Fruit fly (Drosophila melanogaster) whole organism, pupa: ENCODE measurements around the gene CG12702.

ENCODE experiments used
- CG10348 ChIP-seq: fragments of 200-800 bp; sonication (Bioruptor generic); IDR thresholded peaks from 2 replicates; pipeline ENCODE4 v1.3.6; 2022; ENCODE audit warnings: missing biosample characterization, missing genetic modification characterization
- CG12605 ChIP-seq: fragments of 200-800 bp; sonication (Bioruptor generic); IDR thresholded peaks from 2 replicates; pipeline ENCODE4 v1.3.6; 2022; ENCODE audit warnings: missing biosample characterization, missing genetic modification characterization
- CG13204 ChIP-seq: fragments of 200-800 bp; sonication (Bioruptor generic); optimal IDR thresholded peaks from 2 replicates; lab custom pipeline; 2018; ENCODE audit warnings: missing biosample characterization, mild to moderate bottlenecking, missing genetic modification characterization, moderate library complexity
- CG14655 ChIP-seq: fragments of 200-800 bp; sonication (Bioruptor generic); optimal IDR thresholded peaks from 3 replicates; lab custom pipeline; 2017; ENCODE audit warnings: mild to moderate bottlenecking, missing biosample characterization, missing genetic modification reagents, missing genetic modification characterization
- CG15710 ChIP-seq: fragments of 200-800 bp; sonication (Bioruptor generic); optimal IDR thresholded peaks from 2 replicates; lab custom pipeline; 2018; ENCODE audit warnings: missing biosample characterization, mild to moderate bottlenecking, missing genetic modification characterization, moderate library complexity
- CG17806 ChIP-seq: fragments of 200-800 bp; sonication (Bioruptor generic); optimal IDR thresholded peaks from 2 replicates; lab custom pipeline; 2018; ENCODE audit warnings: missing biosample characterization, mild to moderate bottlenecking, missing genetic modification characterization, moderate library complexity
- CG32121 ChIP-seq: fragments of 200-800 bp; sonication (Bioruptor generic); IDR thresholded peaks from 2 replicates; pipeline ENCODE4 v1.3.6; 2022; ENCODE audit warnings: missing biosample characterization, missing genetic modification characterization
- CG34367 ChIP-seq: fragments of 200-800 bp; sonication (Bioruptor generic); optimal IDR thresholded peaks from 2 replicates; lab custom pipeline; 2018; ENCODE audit warnings: missing biosample characterization, mild to moderate bottlenecking, missing genetic modification characterization
- CG4496 ChIP-seq: fragments of 200-800 bp; sonication (Bioruptor generic); IDR thresholded peaks from 3 replicates; pipeline ENCODE4 v1.3.6; 2022; ENCODE audit warnings: missing biosample characterization, missing genetic modification characterization
- CG8159 ChIP-seq: fragments of 200-800 bp; sonication (Bioruptor generic); optimal IDR thresholded peaks from 3 replicates; lab custom pipeline; 2018; ENCODE audit warnings: missing biosample characterization, mild to moderate bottlenecking, missing genetic modification characterization, moderate library complexity
- CG8301 ChIP-seq: fragments of 200-800 bp; sonication (Bioruptor generic); optimal IDR thresholded peaks from 2 replicates; lab custom pipeline; 2018; ENCODE audit warnings: missing biosample characterization, mild to moderate bottlenecking, missing genetic modification characterization
- CG9948 ChIP-seq: fragments of 200-800 bp; sonication (Bioruptor generic); optimal IDR thresholded peaks from 2 replicates; lab custom pipeline; 2018; ENCODE audit warnings: missing biosample characterization, mild to moderate bottlenecking, missing genetic modification characterization, moderate library complexity
- D1 ChIP-seq: fragments of 200-800 bp; sonication (Bioruptor generic); optimal IDR thresholded peaks from 2 replicates; lab custom pipeline; 2018; ENCODE audit warnings: missing biosample characterization, mild to moderate bottlenecking, missing genetic modification characterization, moderate library complexity
- EcR ChIP-seq: fragments of 200-800 bp; sonication (Bioruptor generic); optimal IDR thresholded peaks from 3 replicates; lab custom pipeline; 2019; ENCODE audit warnings: missing biosample characterization, missing genetic modification characterization, mild to moderate bottlenecking, moderate library complexity, missing genetic modification reagents
- Ets98B ChIP-seq: fragments of 200-800 bp; sonication (Bioruptor generic); IDR thresholded peaks from 2 replicates; pipeline ENCODE4 v1.3.6; 2022; ENCODE audit warnings: missing biosample characterization, missing genetic modification characterization
- Pif1A ChIP-seq: fragments of 200-800 bp; sonication (Bioruptor generic); optimal IDR thresholded peaks from 3 replicates; lab custom pipeline; 2016; ENCODE audit warnings: missing biosample characterization, missing genetic modification characterization
- Pif1B ChIP-seq: fragments of 200-800 bp; sonication (Bioruptor generic); optimal IDR thresholded peaks from 3 replicates; lab custom pipeline; 2016; ENCODE audit warnings: missing biosample characterization, missing genetic modification characterization
- Snoo ChIP-seq: fragments of 200-800 bp; sonication (Bioruptor generic); optimal IDR thresholded peaks from 3 replicates; lab custom pipeline; 2017; ENCODE audit warnings: missing biosample characterization, mild to moderate bottlenecking, missing genetic modification characterization, inconsistent platforms
- fd96Ca ChIP-seq: fragments of 200-800 bp; sonication (Bioruptor generic); IDR thresholded peaks from 3 replicates; pipeline ENCODE4 v1.3.6; 2022; ENCODE audit warnings: missing biosample characterization, missing genetic modification characterization
- gl ChIP-seq: fragments of 200-800 bp; sonication (Bioruptor generic); optimal IDR thresholded peaks from 2 replicates; lab custom pipeline; 2018; ENCODE audit warnings: missing biosample characterization, mild to moderate bottlenecking, missing genetic modification characterization
- rn ChIP-seq: fragments of 200-800 bp; sonication (Bioruptor generic); IDR thresholded peaks from 2 replicates; pipeline ENCODE4 v1.3.6; 2022; ENCODE audit warnings: missing biosample characterization, missing genetic modification characterization

CG12702 gene

DNA sequence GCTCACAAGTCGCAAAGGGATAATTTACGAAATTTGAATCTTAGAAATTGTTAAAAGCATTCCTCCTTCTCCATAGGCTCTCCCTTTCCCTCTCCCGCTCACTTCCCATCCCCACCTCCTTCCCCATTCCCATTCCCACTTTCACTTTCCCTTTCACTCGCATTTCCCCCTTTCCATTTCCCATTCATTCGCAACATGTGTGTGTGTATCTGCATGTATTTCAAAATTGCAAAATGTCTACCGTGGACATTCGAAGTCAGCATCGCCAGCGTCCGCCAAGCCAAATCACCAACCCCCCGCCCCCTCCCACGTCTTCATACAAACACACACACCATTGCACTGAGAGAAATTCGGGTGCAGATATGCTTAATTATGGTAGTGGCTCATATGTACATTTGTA is 27.2 kb upstream of the CG12702 start:
- TF ChIP-seq CG12605 (GFP tag; lab: Robert Waterston, UW) (no peak), rn (no peak), EcR (no peak)

DNA sequence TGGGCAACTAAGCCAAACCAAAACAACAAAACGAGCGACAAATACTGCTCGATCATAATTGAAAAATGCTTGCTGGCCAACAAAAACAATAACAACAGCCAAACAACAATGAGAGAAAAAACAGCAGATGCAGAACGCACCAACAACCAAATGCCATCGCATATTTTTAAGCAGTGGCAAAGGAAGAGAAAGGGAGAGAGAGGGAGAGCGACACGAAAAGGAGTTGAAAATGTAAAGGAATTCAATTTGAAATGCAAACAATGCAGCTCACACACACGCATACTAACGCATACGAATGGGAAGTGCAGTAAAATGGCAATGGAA is 23.9 kb upstream of the CG12702 start:
- TF ChIP-seq CG4496 (GFP tag; lab: Robert Waterston, UW) (no peak), CG12605 (GFP tag; lab: Robert Waterston, UW) (no peak), CG14655 (GFP tag; lab: Kevin White, UChicago) (no peak), gl (tag; lab: Kevin White, UChicago) (no peak), Ets98B (GFP tag; lab: Robert Waterston, UW) (no peak), CG13204 (no peak), Pif1A (GFP tag; lab: Kevin White, UChicago) (no peak), CG15710 (tag; lab: Kevin White, UChicago) (no peak), rn (no peak), CG34367 (tag; lab: Kevin White, UChicago) (no peak), fd96Ca (GFP tag; lab: Robert Waterston, UW) (no peak), CG10348 (no peak), D1 (no peak)
- TF ChIP-seq, all 21 proteins: peak for 0

DNA sequence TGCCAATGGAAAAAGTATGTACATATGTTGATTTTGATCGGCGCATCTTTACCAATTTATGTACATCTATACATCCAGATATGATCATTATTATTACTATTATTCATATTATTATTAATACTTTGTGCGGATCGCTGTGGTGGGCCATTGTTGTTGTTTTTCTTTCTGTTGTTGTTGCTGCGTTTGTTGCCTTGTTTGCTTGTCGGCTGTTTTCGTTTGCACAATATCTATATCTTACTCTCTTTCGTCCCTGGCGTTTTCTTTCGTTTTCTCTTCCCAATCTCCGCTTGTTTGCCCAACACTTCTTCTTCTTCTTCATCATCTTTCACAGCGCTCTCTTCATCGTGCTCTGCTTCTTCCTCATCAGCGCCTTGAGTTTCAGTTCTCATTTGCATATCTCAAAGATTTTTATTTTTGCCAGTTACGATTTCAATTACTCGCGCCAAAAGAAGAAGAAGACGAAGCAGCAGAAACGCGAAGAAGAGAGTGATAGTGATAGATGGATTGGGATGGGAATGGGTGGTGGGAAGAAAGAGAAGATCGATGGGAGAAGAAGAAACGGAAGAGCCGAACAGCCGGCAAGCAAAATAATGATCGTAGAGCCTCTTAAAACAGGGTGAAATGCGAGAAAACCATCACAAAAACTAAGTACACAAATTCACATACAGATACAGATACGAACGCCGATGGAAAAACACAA is 23.4 kb upstream of the CG12702 start:
- no peak for TF ChIP-seq CG17806 (tag; lab: Kevin White, UChicago)
- TF ChIP-seq EcR: no peak
- TF ChIP-seq CG4496 (GFP tag; lab: Robert Waterston, UW): 0 out of 3 replicates have a peak, but pooled peaks have one; percentile 21
- TF ChIP-seq rn: no peak

DNA sequence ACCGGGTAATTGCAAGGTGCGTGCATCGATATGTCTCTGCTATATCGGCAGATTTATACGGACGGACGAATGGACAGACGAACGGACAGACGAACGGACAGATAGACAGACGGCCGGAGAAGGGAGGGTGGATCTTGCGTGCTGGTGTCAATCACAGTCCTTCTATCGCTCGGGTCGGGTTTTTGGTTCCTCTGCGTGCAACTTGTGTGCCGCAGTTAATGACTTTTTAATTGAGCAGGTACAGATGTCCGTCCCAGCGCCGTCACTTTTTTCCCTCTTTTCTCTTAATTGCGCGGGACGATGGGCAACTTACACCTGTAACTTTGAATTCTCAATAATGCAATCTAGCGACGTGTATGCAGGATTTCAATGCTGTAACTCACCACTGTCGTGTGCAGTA is 22.1 kb upstream of the CG12702 start:
- TF ChIP-seq CG14655 (GFP tag; lab: Kevin White, UChicago): no peak
- no peak for TF ChIP-seq Ets98B (GFP tag; lab: Robert Waterston, UW)
- TF ChIP-seq CG4496 (GFP tag; lab: Robert Waterston, UW): no peak
- TF ChIP-seq CG13204: no peak
- no peak for TF ChIP-seq Snoo (tag; lab: Kevin White, UChicago)
- TF ChIP-seq CG17806 (tag; lab: Kevin White, UChicago): no peak
- no peak for TF ChIP-seq CG8301 (tag; lab: Kevin White, UChicago)
- no peak for TF ChIP-seq CG12605 (GFP tag; lab: Robert Waterston, UW)
- TF ChIP-seq CG32121: no peak
- TF ChIP-seq CG10348: no peak
- TF ChIP-seq gl (tag; lab: Kevin White, UChicago): no peak
- TF ChIP-seq fd96Ca (GFP tag; lab: Robert Waterston, UW): no peak
- no peak for TF ChIP-seq CG8159 (tag; lab: Kevin White, UChicago)
- TF ChIP-seq rn: no peak
- TF ChIP-seq CG15710 (tag; lab: Kevin White, UChicago): no peak
- no peak for TF ChIP-seq D1
- TF ChIP-seq EcR: no peak
- no peak for TF ChIP-seq Pif1B
- TF ChIP-seq CG34367 (tag; lab: Kevin White, UChicago): no peak
- TF ChIP-seq CG9948: no peak
- TF ChIP-seq, all 21 proteins: peak for 0

DNA sequence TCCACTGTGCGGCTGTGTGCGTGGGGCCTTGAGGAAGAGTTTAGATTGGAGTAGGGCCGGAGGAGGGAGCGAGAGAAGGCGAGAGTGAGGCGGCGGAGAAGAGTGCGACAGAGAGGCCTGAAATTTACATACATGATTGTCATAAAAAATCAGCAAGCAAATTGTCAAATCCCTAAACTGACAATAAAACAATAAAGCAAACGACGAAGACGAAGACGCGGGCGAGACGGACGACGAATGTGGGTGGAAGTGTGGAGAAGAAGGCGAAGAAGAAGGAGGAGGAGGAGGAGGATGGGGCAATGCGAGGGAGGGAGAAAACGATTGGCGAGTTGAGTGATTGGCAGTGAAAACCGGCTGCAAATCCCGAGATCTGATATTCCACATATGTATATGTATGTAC is 20.7 kb upstream of the CG12702 start:
- TF ChIP-seq CG9948: no peak
- no peak for TF ChIP-seq CG15710 (tag; lab: Kevin White, UChicago)
- TF ChIP-seq EcR: no peak
- no peak for TF ChIP-seq fd96Ca (GFP tag; lab: Robert Waterston, UW)
- TF ChIP-seq CG14655 (GFP tag; lab: Kevin White, UChicago): no peak
- TF ChIP-seq CG8301 (tag; lab: Kevin White, UChicago): no peak
- TF ChIP-seq CG13204: no peak
- TF ChIP-seq CG17806 (tag; lab: Kevin White, UChicago): no peak
- TF ChIP-seq CG32121: no peak
- no peak for TF ChIP-seq Ets98B (GFP tag; lab: Robert Waterston, UW)
- no peak for TF ChIP-seq CG8159 (tag; lab: Kevin White, UChicago)
- TF ChIP-seq rn: no peak
- TF ChIP-seq gl (tag; lab: Kevin White, UChicago): no peak
- TF ChIP-seq Pif1B: no peak

DNA sequence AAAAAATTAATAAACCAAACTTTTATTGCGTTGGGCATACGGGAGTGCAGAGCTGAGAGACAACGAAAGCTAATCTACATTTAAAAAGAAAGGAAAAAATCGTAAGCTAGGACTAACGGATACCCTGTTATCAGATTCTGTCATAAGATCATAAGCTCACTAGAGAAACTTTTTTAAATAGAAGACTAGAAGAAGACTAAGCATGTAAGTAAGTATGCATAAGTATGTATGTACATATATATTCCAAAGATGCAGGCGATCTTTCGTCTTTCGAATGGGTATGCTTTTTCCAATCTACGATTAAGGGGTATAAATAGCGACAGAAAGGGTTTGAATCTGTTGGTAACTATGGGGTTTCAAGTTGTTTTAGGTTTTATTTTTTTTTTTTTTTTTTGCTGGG is 20.2 kb upstream of the CG12702 start:
- TF ChIP-seq Ets98B (GFP tag; lab: Robert Waterston, UW) (no peak), CG17806 (tag; lab: Kevin White, UChicago) (peak; percentile 47), CG14655 (GFP tag; lab: Kevin White, UChicago) (peak; percentile 27), CG32121 (no peak), CG15710 (tag; lab: Kevin White, UChicago) (peak; percentile 46), CG9948 (peak; percentile 50), CG4496 (GFP tag; lab: Robert Waterston, UW) (0 out of 3 replicates have a peak, but pooled peaks have one; percentile 27), CG13204 (no peak), gl (tag; lab: Kevin White, UChicago) (no peak), CG10348 (no peak), EcR (no peak), CG8159 (tag; lab: Kevin White, UChicago) (peak; percentile 42), Snoo (tag; lab: Kevin White, UChicago) (no peak), fd96Ca (GFP tag; lab: Robert Waterston, UW) (no peak), Pif1B (no peak), CG12605 (GFP tag; lab: Robert Waterston, UW) (peak; percentile 15; the same call in 1 of the 2 replicates), Pif1A (GFP tag; lab: Kevin White, UChicago) (peak; percentile 18), D1 (no peak), rn (no peak), CG8301 (tag; lab: Kevin White, UChicago) (peak; percentile 1), CG34367 (tag; lab: Kevin White, UChicago) (peak; percentile 38)
- TF ChIP-seq, all 21 proteins: peak for 10
